Fruit fly (Drosophila melanogaster) whole organism, embryonic: ENCODE data around the gene CG7139.
A peak's percentile ranks its signal among the peaks of the same experiment; 100 is the strongest.

ENCODE experiments used
- Abd-B ChIP-seq: fragments of 200-800 bp; sonication (Bioruptor generic); optimal IDR thresholded peaks from 2 replicates; lab custom pipeline; 2018; ENCODE audit warnings: missing biosample characterization, mild to moderate bottlenecking, missing genetic modification characterization, moderate library complexity
- Adf1 ChIP-seq: fragments of 200-800 bp; sonication (Bioruptor generic); IDR thresholded peaks from 2 replicates; pipeline ENCODE4 v1.3.6; 2022; ENCODE audit warnings: missing biosample characterization, missing genetic modification characterization
- Blimp-1 ChIP-seq: fragments of 200-800 bp; sonication (Bioruptor generic); optimal IDR thresholded peaks from 3 replicates; lab custom pipeline; 2018; ENCODE audit warnings: missing biosample characterization, missing genetic modification characterization, mild to moderate bottlenecking, moderate library complexity, missing genetic modification reagents
- Bteb2 ChIP-seq: fragments of 200-800 bp; sonication (Bioruptor generic); optimal IDR thresholded peaks from 2 replicates; lab custom pipeline; 2016; ENCODE audit warnings: missing biosample characterization, missing genetic modification characterization
- CG10147 ChIP-seq: fragments of 200-800 bp; sonication (Bioruptor generic); optimal IDR thresholded peaks from 2 replicates; lab custom pipeline; 2019; ENCODE audit warnings: missing biosample characterization, mild to moderate bottlenecking, missing genetic modification characterization, moderate library complexity
- CG10543 ChIP-seq: fragments of 200-800 bp; sonication (Bioruptor generic); optimal IDR thresholded peaks from 3 replicates; lab custom pipeline; 2017; ENCODE audit warnings: missing biosample characterization, mild to moderate bottlenecking, missing genetic modification characterization, moderate library complexity
- CG11504 ChIP-seq: fragments of 200-800 bp; sonication (Bioruptor generic); optimal IDR thresholded peaks from 3 replicates; lab custom pipeline; 2019; ENCODE audit warnings: missing biosample characterization, mild to moderate bottlenecking, missing genetic modification characterization, moderate library complexity
- CG12299 ChIP-seq: fragments of 200-800 bp; sonication (Bioruptor generic); optimal IDR thresholded peaks from 2 replicates; lab custom pipeline; 2018; ENCODE audit warnings: missing biosample characterization, mild to moderate bottlenecking, missing genetic modification characterization
- CG12769 ChIP-seq: fragments of 200-800 bp; sonication (Bioruptor generic); optimal IDR thresholded peaks from 2 replicates; lab custom pipeline; 2019; ENCODE audit warnings: missing biosample characterization, mild to moderate bottlenecking, missing genetic modification characterization, moderate library complexity
- CG16813 ChIP-seq: fragments of 200-800 bp; sonication (Bioruptor generic); IDR thresholded peaks from 3 replicates; pipeline ENCODE4 v1.3.6; 2022; ENCODE audit warnings: missing biosample characterization, missing genetic modification characterization; ENCODE audit not compliant: partially characterized antibody
- CG17802 ChIP-seq: fragments of 200-800 bp; sonication (Bioruptor generic); optimal IDR thresholded peaks from 2 replicates; lab custom pipeline; 2018; ENCODE audit warnings: missing biosample characterization, mild to moderate bottlenecking, missing genetic modification characterization, moderate library complexity
- CG3163 ChIP-seq: fragments of 200-800 bp; sonication (Bioruptor generic); optimal IDR thresholded peaks from 3 replicates; lab custom pipeline; 2016; ENCODE audit warnings: missing biosample characterization, missing genetic modification characterization
- CG4707 ChIP-seq: fragments of 200-800 bp; sonication (Bioruptor generic); optimal IDR thresholded peaks from 2 replicates; lab custom pipeline; 2018; ENCODE audit warnings: missing biosample characterization, mild to moderate bottlenecking, missing genetic modification characterization, moderate library complexity
- CG6272 ChIP-seq: fragments of 200-800 bp; sonication (Bioruptor generic); IDR thresholded peaks from 2 replicates; pipeline ENCODE4 v1.3.6; 2022; ENCODE audit warnings: missing biosample characterization, missing genetic modification characterization
- D ChIP-seq, 2 experiments: fragments of 200-800 bp in 1 of 2; fragments of >200 bp in 1 of 2; sonication (Bioruptor generic) in 1 of 2; optimal IDR thresholded peaks; 2 replicates in 1 of 2; 3 replicates in 1 of 2; lab custom pipeline; 2017; ENCODE audit warnings: mild to moderate bottlenecking in 1 of 2, missing biosample characterization in 1 of 2, missing genetic modification characterization in 1 of 2, missing genetic modification reagents in 1 of 2
- Deaf1 ChIP-seq: fragments of 200-800 bp; optimal IDR thresholded peaks from 3 replicates; lab custom pipeline; 2019; ENCODE audit warnings: missing biosample characterization, mild to moderate bottlenecking, missing genetic modification characterization, moderate library complexity
- Dek ChIP-seq: fragments of 200-800 bp; sonication (Bioruptor generic); optimal IDR thresholded peaks from 3 replicates; lab custom pipeline; 2019; ENCODE audit warnings: missing biosample characterization, mild to moderate bottlenecking, missing genetic modification characterization, moderate library complexity
- Dp ChIP-seq: fragments of 200-800 bp; sonication (Bioruptor generic); optimal IDR thresholded peaks from 2 replicates; lab custom pipeline; 2018; ENCODE audit warnings: missing biosample characterization, mild to moderate bottlenecking, missing genetic modification characterization, moderate library complexity
- Eip74EF ChIP-seq, 2 experiments: fragments of 200-800 bp in 1 of 2; fragments of >200 bp in 1 of 2; sonication (Bioruptor generic) in 1 of 2; optimal IDR thresholded peaks; 2 replicates each; lab custom pipeline; 2017 to 2019; ENCODE audit warnings: missing biosample characterization in 2 of 2, missing genetic modification characterization in 2 of 2, mild to moderate bottlenecking in 1 of 2, moderate library complexity in 1 of 2
- Fer2 ChIP-seq: fragments of 200-800 bp; sonication (Bioruptor generic); optimal IDR thresholded peaks from 2 replicates; lab custom pipeline; 2018; ENCODE audit warnings: missing biosample characterization, mild to moderate bottlenecking, missing genetic modification characterization, moderate library complexity
- Gsc ChIP-seq: fragments of 200-800 bp; sonication (Bioruptor generic); IDR thresholded peaks from 2 replicates; pipeline ENCODE4 v1.3.6; 2022; ENCODE audit warnings: missing biosample characterization, missing genetic modification characterization
- Gug ChIP-seq: fragments of 200-800 bp; sonication (Bioruptor generic); IDR thresholded peaks from 4 replicates; pipeline ENCODE4 v1.3.6; 2022; ENCODE audit warnings: missing biosample characterization, missing genetic modification characterization
- H2.0 ChIP-seq: fragments of 200-800 bp; sonication (Bioruptor generic); IDR thresholded peaks from 2 replicates; pipeline ENCODE4 v1.3.6; 2022; ENCODE audit warnings: missing biosample characterization, missing genetic modification characterization
- Jarid2 ChIP-seq: fragments of 200-800 bp; sonication (Bioruptor generic); optimal IDR thresholded peaks from 3 replicates; lab custom pipeline; 2017; ENCODE audit warnings: mild to moderate bottlenecking, missing biosample characterization, missing genetic modification reagents, missing genetic modification characterization
- Nf-YB ChIP-seq: fragments of 200-800 bp; sonication (Bioruptor generic); optimal IDR thresholded peaks from 3 replicates; lab custom pipeline; 2019; ENCODE audit warnings: missing biosample characterization, mild to moderate bottlenecking, missing genetic modification characterization, moderate library complexity
- Rfx ChIP-seq: fragments of 200-800 bp; sonication (Bioruptor generic); IDR thresholded peaks from 2 replicates; pipeline ENCODE4 v1.3.6; 2022; ENCODE audit warnings: missing biosample characterization, missing genetic modification characterization
- Vsx1 ChIP-seq: fragments of 200-800 bp; sonication (Bioruptor generic); optimal IDR thresholded peaks from 2 replicates; lab custom pipeline; 2017; ENCODE audit warnings: missing biosample characterization, mild to moderate bottlenecking, missing genetic modification characterization, missing genetic modification reagents
- YL-1 ChIP-seq: fragments of 200-800 bp; sonication (Bioruptor generic); optimal IDR thresholded peaks from 3 replicates; lab custom pipeline; 2017; ENCODE audit warnings: missing biosample characterization, mild to moderate bottlenecking, missing genetic modification characterization
- abd-A ChIP-seq: fragments of 200-800 bp; sonication (Bioruptor generic); optimal IDR thresholded peaks from 3 replicates; lab custom pipeline; 2019; ENCODE audit warnings: missing biosample characterization, mild to moderate bottlenecking, missing genetic modification characterization, moderate library complexity
- btn ChIP-seq: fragments of 200-800 bp; sonication (Bioruptor generic); optimal IDR thresholded peaks from 2 replicates; lab custom pipeline; 2016; ENCODE audit warnings: missing biosample characterization, missing genetic modification characterization
- crol ChIP-seq: fragments of 200-800 bp; sonication (Bioruptor generic); IDR thresholded peaks from 2 replicates; pipeline ENCODE4 v1.3.6; 2022; ENCODE audit warnings: missing biosample characterization, missing genetic modification characterization
- crp ChIP-seq, 2 experiments: fragments of 200-800 bp; sonication (Bioruptor generic); optimal IDR thresholded peaks; 2 replicates in 1 of 2; 3 replicates in 1 of 2; lab custom pipeline; 2017; ENCODE audit warnings: missing biosample characterization in 2 of 2, missing genetic modification characterization in 2 of 2, mild to moderate bottlenecking in 1 of 2, moderate library complexity in 1 of 2
- da ChIP-seq: fragments of 200-800 bp; sonication (Bioruptor generic); optimal IDR thresholded peaks from 2 replicates; lab custom pipeline; 2016; ENCODE audit warnings: missing biosample characterization, missing genetic modification characterization
- dysf ChIP-seq: fragments of 200-800 bp; sonication (Bioruptor generic); IDR thresholded peaks from 3 replicates; pipeline ENCODE4 v1.3.6; 2022; ENCODE audit warnings: missing biosample characterization, missing genetic modification characterization
- luna ChIP-seq: fragments of 200-800 bp; sonication (Bioruptor generic); optimal IDR thresholded peaks from 2 replicates; lab custom pipeline; 2016; ENCODE audit warnings: missing biosample characterization, missing genetic modification characterization
- mirr ChIP-seq: fragments of 200-800 bp; sonication (Bioruptor generic); optimal IDR thresholded peaks from 3 replicates; lab custom pipeline; 2018; ENCODE audit warnings: missing biosample characterization, mild to moderate bottlenecking, missing genetic modification characterization
- nau ChIP-seq: fragments of 200-800 bp; sonication (Bioruptor generic); optimal IDR thresholded peaks from 3 replicates; lab custom pipeline; 2017; ENCODE audit warnings: missing biosample characterization, mild to moderate bottlenecking, missing genetic modification characterization, missing genetic modification reagents
- nerfin-1 ChIP-seq: fragments of 200-800 bp; sonication (Bioruptor generic); optimal IDR thresholded peaks from 3 replicates; lab custom pipeline; 2019; ENCODE audit warnings: missing biosample characterization, mild to moderate bottlenecking, missing genetic modification characterization, moderate library complexity
- scrt ChIP-seq: fragments of 200-800 bp; sonication (Bioruptor generic); optimal IDR thresholded peaks from 2 replicates; lab custom pipeline; 2018; ENCODE audit warnings: missing biosample characterization, mild to moderate bottlenecking, missing genetic modification characterization, moderate library complexity
- sd ChIP-seq: fragments of 200-800 bp; sonication (Bioruptor generic); optimal IDR thresholded peaks from 3 replicates; lab custom pipeline; 2018; ENCODE audit warnings: missing biosample characterization, mild to moderate bottlenecking, missing genetic modification characterization, moderate library complexity
- slbo ChIP-seq: fragments of 200-800 bp; sonication (Bioruptor generic); IDR thresholded peaks from 2 replicates; pipeline ENCODE4 v1.3.6; 2022; ENCODE audit warnings: missing biosample characterization, missing genetic modification characterization
- so ChIP-seq: fragments of 200-800 bp; sonication (Bioruptor generic); IDR thresholded peaks from 3 replicates; pipeline ENCODE4 v1.3.6; 2022; ENCODE audit warnings: missing biosample characterization, missing genetic modification characterization
- sr ChIP-seq: fragments of 200-800 bp; sonication (Bioruptor generic); IDR thresholded peaks from 3 replicates; pipeline ENCODE4 v1.3.6; 2022; ENCODE audit warnings: missing biosample characterization, missing genetic modification characterization

CG7139 gene

DNA sequence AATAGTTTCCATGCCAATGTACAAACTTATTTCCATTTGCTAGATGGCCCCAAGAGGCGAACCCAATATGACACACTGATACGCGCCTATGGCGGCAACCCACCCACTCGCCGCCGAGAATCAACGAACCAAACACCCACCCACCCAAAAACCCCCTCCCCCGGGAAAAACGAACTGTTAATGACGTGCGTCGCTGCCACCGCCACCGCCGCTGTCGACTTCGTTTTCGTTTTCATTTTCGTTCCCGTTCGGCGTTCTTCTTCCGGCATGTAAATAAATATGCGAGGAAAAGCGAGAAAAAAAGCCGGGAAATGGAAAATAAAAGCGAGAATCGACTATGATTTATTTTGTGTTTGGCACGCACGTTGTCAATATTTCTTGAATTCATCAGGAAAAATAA is 20.5 kb downstream of the CG7139 start:
- TF ChIP-seq crol (GFP tag; lab: Robert Waterston, UW) = peak; percentile 71
- TF ChIP-seq CG16813 (GFP tag; lab: Robert Waterston, UW) = 0 out of 3 replicates have a peak, but pooled peaks have one; percentile 12
- no peak for TF ChIP-seq crp (GFP tag; optimal IDR thresholded peaks at IDR 0.05; lab: Kevin White, UChicago)
- 0 out of 2 replicates have a peak, but pooled peaks have one; percentile 7 for TF ChIP-seq slbo (GFP tag; lab: Robert Waterston, UW)
- TF ChIP-seq Vsx1 (GFP tag; lab: Kevin White, UChicago) = no peak
- TF ChIP-seq Blimp-1 = peak; percentile 70
- TF ChIP-seq Rfx = peak; percentile 32; the same call in 1 of the 2 replicates
- TF ChIP-seq CG4707 (GFP tag; lab: Kevin White, UChicago) = no peak
- TF ChIP-seq nau (GFP tag; lab: Kevin White, UChicago) = peak; percentile 9
- TF ChIP-seq mirr (GFP tag; lab: Kevin White, UChicago) = peak; percentile 7
- peak; percentile 78 for TF ChIP-seq Adf1 (GFP tag; lab: Robert Waterston, UW)
- peak; percentile 83 for TF ChIP-seq abd-A (tag; lab: Kevin White, UChicago)
- TF ChIP-seq CG6272 (GFP tag; lab: Robert Waterston, UW) = no peak
- peak; percentile 53; the same call in 1 of the 3 replicates for TF ChIP-seq so (GFP tag; lab: Robert Waterston, UW)
- peak in 1 of 2 experiments; percentile 41 for TF ChIP-seq Eip74EF (GFP tag; optimal IDR thresholded peaks at IDR 0.05; lab: Kevin White, UChicago)
- TF ChIP-seq CG10543 (GFP tag; lab: Kevin White, UChicago) = peak; percentile 59
- TF ChIP-seq Bteb2 (GFP tag; lab: Kevin White, UChicago) = no peak
- peak; percentile 60 for TF ChIP-seq sd (tag; lab: Kevin White, UChicago)
- TF ChIP-seq CG12769 = peak; percentile 66
- TF ChIP-seq da (GFP tag; lab: Kevin White, UChicago) = no peak
- TF ChIP-seq Deaf1 (tag; lab: Kevin White, UChicago) = peak; percentile 89
- no peak for TF ChIP-seq btn
- no peak for TF ChIP-seq D (optimal IDR thresholded peaks at IDR 0.05; lab: Kevin White, UChicago)
- no peak for TF ChIP-seq D (GFP tag; optimal IDR thresholded peaks at IDR 0.05; lab: Kevin White, UChicago)
- peak; percentile 97 for TF ChIP-seq sr
- TF ChIP-seq CG10147 (GFP tag; lab: Kevin White, UChicago) = no peak
- TF ChIP-seq, all 482 proteins: peak for 16

DNA sequence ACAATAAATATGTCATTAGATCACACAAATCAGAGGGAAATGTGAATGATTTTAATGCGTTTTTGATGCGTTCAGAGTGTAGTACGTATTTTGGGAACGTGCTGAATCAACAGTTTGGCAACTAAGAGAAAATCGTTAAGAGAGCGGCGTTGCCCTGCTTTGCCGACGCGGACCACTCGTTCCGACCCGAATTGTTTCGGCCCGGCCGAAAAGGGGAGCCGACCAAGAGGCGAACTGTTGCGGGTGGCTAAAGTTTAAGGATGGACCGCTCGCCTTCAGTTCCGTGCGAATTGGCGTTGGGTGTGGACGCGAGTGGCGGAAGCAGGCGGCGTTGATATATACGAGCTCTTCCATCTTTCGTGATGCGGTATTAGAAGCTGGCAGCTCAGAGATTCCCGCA is 36.9 kb downstream of the CG7139 start, which contains the start of gene Oct-TyrR:
Gene Oct-TyrR, plus strand, starts transcription at position 287 of the 400 bp plus-strand sequence.
- TF ChIP-seq Jarid2 (GFP tag; lab: Kevin White, UChicago) (peak; percentile 19), Nf-YB (no peak), luna (GFP tag; lab: Kevin White, UChicago) (no peak), scrt (GFP tag; lab: Kevin White, UChicago) (peak; percentile 75), Gug (GFP tag; lab: Robert Waterston, UW) (0 out of 4 replicates have a peak, but pooled peaks have one; percentile 5), Deaf1 (tag; lab: Kevin White, UChicago) (peak; percentile 96), CG3163 (GFP tag; lab: Kevin White, UChicago) (peak; percentile 87)

DNA sequence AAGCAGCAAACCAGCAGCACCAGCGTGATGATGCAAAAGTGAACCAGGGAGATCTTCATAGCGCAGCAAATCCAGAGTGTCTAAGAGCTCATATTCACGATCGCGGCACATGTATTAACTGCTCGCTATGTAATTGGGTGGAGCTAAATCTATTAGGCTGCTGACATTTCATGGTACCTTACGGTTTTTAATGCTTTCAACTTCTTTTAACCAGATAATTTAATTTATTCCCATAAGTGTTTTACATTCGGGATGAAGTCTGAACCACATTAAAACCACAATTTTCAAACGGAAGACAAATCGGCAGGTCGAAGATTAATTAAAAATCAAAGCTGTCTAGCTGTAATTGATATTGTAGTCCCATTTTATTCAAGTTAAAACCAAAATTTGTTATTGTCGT is 42.0 kb downstream of the CG7139 start, which contains the start of gene CG43392:
Gene CG43392, minus strand, starts transcription at position 101 of the 400 bp plus-strand sequence.
- TF ChIP-seq crol (GFP tag; lab: Robert Waterston, UW) (no peak), nau (GFP tag; lab: Kevin White, UChicago) (no peak), abd-A (tag; lab: Kevin White, UChicago) (no peak), dysf (no peak), CG11504 (no peak), CG17802 (no peak), Fer2 (tag; lab: Kevin White, UChicago) (no peak), nerfin-1 (tag; lab: Kevin White, UChicago) (no peak), Gsc (GFP tag; lab: Robert Waterston, UW) (no peak), H2.0 (GFP tag; lab: Robert Waterston, UW) (no peak), Abd-B (GFP tag; lab: Kevin White, UChicago) (no peak), Dek (tag; lab: Kevin White, UChicago) (no peak), YL-1 (GFP tag; lab: Kevin White, UChicago) (no peak), Dp (no peak), CG12299 (no peak)
